Fruit fly (Drosophila melanogaster): Measurements from ENCODE around the gene Zw10.

The Zw10 gene

DNA sequence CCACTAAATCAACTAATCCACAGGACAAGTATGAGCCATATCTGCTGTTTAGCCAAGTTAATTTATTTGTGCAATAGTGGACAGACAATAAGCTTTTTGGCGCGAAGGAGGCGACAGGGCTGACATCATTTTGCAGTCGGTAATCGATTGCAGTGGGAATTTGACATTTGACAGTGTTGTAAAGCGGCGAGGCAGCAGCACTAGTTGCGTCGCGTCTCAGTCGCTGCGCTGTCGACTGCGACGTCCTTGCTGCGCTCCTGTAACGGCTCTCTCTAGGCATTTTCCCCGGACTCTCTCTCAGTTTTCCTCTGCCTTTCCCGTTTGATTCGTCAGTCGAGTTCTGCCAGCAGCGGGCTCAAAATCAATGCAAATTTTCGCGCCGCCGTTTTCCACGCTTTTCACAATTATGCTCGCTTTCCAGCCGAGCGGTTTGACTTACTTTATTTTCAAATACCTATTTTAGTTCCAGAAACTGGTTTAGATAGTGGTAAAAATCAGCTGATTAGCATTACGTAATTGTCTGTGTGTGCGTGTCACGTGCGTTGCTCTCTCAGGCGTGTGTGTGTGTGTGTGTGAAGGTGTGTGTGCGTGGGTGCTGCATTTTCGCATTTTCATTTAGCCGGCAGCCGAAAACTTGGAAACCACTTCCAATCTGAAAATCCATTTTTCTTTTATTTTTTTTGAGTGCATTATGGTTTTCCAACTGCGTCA is 33.0 kb downstream of the Zw10 start:
- TF ChIP-seq insv (optimal IDR thresholded peaks at IDR 0.05) = no peak
- TF ChIP-seq Myc (optimal IDR thresholded peaks at IDR 0.05) = no peak
- no peak for TF ChIP-seq h (optimal IDR thresholded peaks at IDR 0.05)
- no peak for TF ChIP-seq Sin3A (optimal IDR thresholded peaks at IDR 0.05)
- TF ChIP-seq psq (optimal IDR thresholded peaks at IDR 0.05) = no peak
- no peak for TF ChIP-seq ttk (optimal IDR thresholded peaks at IDR 0.05)

dm6 chrX:2637914-2638313 is 33.9 kb downstream of the Zw10 start:
- no peak for TF ChIP-seq insv (optimal IDR thresholded peaks at IDR 0.05)
- no peak for TF ChIP-seq psq (optimal IDR thresholded peaks at IDR 0.05)
- TF ChIP-seq Myc (optimal IDR thresholded peaks at IDR 0.05) = no peak
- no peak for TF ChIP-seq ttk (optimal IDR thresholded peaks at IDR 0.05)

DNA sequence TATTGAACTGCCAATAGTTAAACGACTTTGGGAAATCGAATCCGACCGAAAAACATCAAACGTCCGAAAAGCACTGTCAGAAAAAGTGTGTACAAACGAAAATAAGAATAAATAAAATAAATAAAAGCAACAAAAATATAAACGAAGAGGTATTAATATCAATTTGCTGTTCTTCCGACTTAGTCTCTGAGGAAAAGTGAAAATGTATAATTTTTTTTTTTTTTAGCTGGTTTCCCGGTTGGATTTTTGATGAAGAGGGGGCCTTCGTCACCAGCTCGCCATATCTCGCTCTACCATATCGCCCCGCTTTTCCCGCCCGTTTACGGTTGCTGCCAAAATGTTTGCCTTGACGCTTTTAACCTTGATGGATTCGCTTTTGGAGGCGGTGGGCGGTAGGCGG is 34.6 kb downstream of the Zw10 start:
- TF ChIP-seq h (optimal IDR thresholded peaks at IDR 0.05) = no peak
- TF ChIP-seq insv (optimal IDR thresholded peaks at IDR 0.05) = no peak
- TF ChIP-seq Myc (optimal IDR thresholded peaks at IDR 0.05) = no peak
- TF ChIP-seq ttk (optimal IDR thresholded peaks at IDR 0.05) = no peak
- TF ChIP-seq psq (optimal IDR thresholded peaks at IDR 0.05) = no peak
- no peak for TF ChIP-seq Sin3A (optimal IDR thresholded peaks at IDR 0.05)

DNA sequence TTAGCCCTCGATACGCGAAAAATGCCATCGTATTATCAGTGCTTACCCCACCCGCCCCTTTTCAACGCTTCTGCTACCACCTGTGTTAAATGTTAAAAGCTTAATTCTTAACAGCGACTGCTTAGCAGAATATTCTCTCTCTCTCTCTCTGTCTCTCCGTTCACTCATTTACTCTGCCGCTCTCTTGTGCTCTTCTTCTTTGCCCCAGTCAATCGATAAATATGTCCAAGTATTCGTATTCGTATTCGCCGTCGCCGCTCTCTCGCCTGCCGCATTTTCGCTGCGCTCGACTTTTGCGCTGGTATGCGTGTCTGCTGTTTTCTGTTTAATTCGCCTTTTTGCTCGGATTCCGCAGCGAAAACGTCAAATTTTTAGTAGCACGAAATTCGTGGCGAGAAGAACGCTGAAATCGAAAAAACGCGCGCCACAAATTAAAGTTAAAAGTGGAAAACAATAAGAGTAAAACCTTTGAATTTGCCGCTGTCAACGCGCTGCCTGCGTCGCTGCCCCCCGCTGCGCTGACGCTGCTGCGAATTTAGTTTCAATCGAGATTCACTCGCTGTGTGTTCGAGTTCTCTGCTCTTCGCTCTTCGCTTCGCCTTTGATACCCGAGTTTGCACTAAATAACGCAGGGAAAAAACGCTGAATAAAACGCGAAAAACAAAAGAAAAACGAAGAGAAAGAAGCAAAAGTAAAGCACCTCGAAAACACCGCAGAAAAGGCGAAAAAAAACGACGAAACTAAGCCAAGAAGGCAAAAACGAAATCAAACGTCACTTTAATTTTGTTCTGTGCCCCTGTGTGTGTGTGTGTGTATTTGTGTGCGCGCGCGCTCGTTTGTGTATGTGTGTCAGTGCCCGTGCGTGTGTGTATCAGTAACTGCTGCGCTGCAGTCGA is 38.7 kb downstream of the Zw10 start:
- no peak for TF ChIP-seq insv (optimal IDR thresholded peaks at IDR 0.05)
- TF ChIP-seq Myc (optimal IDR thresholded peaks at IDR 0.05) = no peak
- no peak for TF ChIP-seq psq (optimal IDR thresholded peaks at IDR 0.05)
- no peak for TF ChIP-seq Sin3A (optimal IDR thresholded peaks at IDR 0.05)
- no peak for TF ChIP-seq h (optimal IDR thresholded peaks at IDR 0.05)
- TF ChIP-seq ttk (optimal IDR thresholded peaks at IDR 0.05) = no peak

- TF ChIP-seq h (optimal IDR thresholded peaks at IDR 0.05) (no peak), ttk (optimal IDR thresholded peaks at IDR 0.05) (no peak), insv (optimal IDR thresholded peaks at IDR 0.05) (no peak), Sin3A (optimal IDR thresholded peaks at IDR 0.05) (no peak), psq (optimal IDR thresholded peaks at IDR 0.05) (no peak), Myc (optimal IDR thresholded peaks at IDR 0.05) (no peak)
These were observed 41.6 kb downstream of the Zw10 start for dm6 chrX:2645593-2645992.

- TF ChIP-seq insv (optimal IDR thresholded peaks at IDR 0.05) (no peak), ttk (optimal IDR thresholded peaks at IDR 0.05) (no peak), psq (optimal IDR thresholded peaks at IDR 0.05) (no peak)
These were observed 42.2 kb downstream of the Zw10 start for dm6 chrX:2646022-2646761.

DNA sequence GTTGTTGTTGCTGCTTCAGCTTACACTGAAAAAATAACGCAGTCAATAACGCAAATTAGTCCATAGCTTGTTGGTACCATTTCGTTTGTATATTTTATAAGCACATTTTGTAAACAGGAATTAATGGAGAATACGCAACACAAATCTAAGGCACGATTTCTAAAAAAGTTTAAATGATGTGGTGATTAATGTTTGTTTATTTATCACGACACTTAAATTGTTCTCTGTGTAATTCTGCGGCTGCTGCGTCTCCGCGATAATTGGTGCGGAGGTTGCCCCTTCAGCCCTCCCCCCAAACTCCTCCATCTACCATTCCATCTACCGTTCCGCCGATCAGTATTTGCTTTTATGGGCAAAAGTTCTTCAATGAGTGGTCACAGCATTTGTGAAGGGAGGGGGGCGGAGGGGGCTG is 43.5 kb downstream of the Zw10 start:
- TF ChIP-seq h (optimal IDR thresholded peaks at IDR 0.05) (no peak), insv (optimal IDR thresholded peaks at IDR 0.05) (no peak), ttk (optimal IDR thresholded peaks at IDR 0.05) (no peak), Sin3A (optimal IDR thresholded peaks at IDR 0.05) (no peak), psq (optimal IDR thresholded peaks at IDR 0.05) (no peak), Myc (optimal IDR thresholded peaks at IDR 0.05) (no peak)

DNA sequence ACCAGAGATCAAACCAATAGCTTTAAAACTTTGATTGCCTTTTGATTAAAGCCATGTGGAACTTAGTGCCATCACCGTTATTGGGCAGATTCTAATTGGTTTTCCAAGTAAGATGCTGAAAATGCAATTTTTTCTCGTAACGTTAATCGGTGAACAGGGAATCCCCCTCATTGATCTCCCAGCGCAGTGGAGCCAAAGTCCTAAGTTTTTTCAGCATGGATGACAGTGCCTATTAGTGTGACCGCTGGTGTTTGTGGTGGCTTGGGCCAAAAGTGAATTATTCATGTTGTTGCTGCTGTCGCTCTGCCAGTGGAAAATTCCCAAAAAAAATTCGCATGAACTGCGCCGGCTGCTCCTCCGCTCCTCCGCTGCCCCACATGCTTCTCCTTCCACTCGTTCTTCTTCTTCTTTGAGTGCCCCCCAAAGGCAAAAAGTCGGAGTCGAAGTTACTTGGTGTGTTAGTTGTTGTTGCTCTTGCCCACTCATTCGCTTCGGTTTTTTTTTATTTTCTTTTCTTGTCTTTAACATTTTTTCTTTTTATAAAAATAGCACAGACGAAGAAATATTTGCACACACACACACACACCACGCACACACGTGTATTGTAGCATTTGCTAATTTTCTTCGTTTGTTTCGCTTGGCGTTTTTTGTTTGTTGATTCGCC is 44.1 kb downstream of the Zw10 start:
- TF ChIP-seq insv (optimal IDR thresholded peaks at IDR 0.05) (no peak), h (optimal IDR thresholded peaks at IDR 0.05) (no peak), ttk (optimal IDR thresholded peaks at IDR 0.05) (no peak), Sin3A (optimal IDR thresholded peaks at IDR 0.05) (no peak), Myc (optimal IDR thresholded peaks at IDR 0.05) (no peak), psq (optimal IDR thresholded peaks at IDR 0.05) (no peak)

DNA sequence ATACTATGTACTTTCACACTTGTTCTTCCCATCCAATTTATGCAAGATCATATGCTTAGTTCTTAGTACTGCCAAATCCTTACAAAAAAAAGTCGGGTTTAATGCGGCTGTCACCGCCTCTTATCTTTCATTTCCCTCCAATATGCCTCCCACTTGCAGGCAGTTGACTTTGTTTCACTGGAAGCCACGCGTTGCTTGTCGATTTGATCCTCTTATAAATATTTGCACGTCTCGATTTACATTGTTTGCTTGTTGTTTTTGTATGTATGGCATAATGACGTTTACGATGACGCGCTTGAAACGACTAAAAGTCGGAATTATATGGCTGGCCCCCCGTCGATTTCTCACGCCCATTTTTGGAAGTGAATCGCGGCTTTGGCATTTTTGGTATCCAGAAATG is 45.0 kb downstream of the Zw10 start:
- no peak for TF ChIP-seq ttk (optimal IDR thresholded peaks at IDR 0.05)
- no peak for TF ChIP-seq h (optimal IDR thresholded peaks at IDR 0.05)
- no peak for TF ChIP-seq insv (optimal IDR thresholded peaks at IDR 0.05)
- TF ChIP-seq Myc (optimal IDR thresholded peaks at IDR 0.05) = no peak

- no peak for TF ChIP-seq insv (optimal IDR thresholded peaks at IDR 0.05)
- TF ChIP-seq Sin3A (optimal IDR thresholded peaks at IDR 0.05) = no peak
These were observed 47.1 kb downstream of the Zw10 start for dm6 chrX:2651128-2651527.

- TF ChIP-seq Myc (optimal IDR thresholded peaks at IDR 0.05) = no peak
These were observed 48.3 kb downstream of the Zw10 start for dm6 chrX:2652124-2652923.

Measured in Kc167 (cell line).